Worm (Caenorhabditis elegans) whole organism, early embryonic: ENCODE measurements around the gene ceh-92.
A peak's percentile ranks its signal among the peaks of the same experiment; 100 is the strongest.

Source experiments
- B0310.2 ChIP-seq: sonication (generic microtip); optimal IDR thresholded peaks from 2 replicates; lab custom pipeline; 2016; ENCODE audit warnings: mild to moderate bottlenecking, missing genetic modification characterization, missing compliant biosample characterization
- F13C5.2 ChIP-seq: sonication (generic microtip); optimal IDR thresholded peaks from 2 replicates; lab custom pipeline; 2017; ENCODE audit warnings: mild to moderate bottlenecking, missing genetic modification characterization, inconsistent platforms, missing compliant biosample characterization
- aly-1 ChIP-seq: sonication (generic microtip); optimal IDR thresholded peaks from 2 replicates; lab custom pipeline; 2016; ENCODE audit warnings: missing genetic modification characterization, missing compliant biosample characterization
- ama-1 ChIP-seq: fragments of 150-350 bp; optimal IDR thresholded peaks from 2 replicates; lab custom pipeline; 2014
- ceh-13 ChIP-seq: fragments of 200-800 bp; sonication (Bioruptor generic); optimal IDR thresholded peaks from 2 replicates; lab custom pipeline; 2018; ENCODE audit warnings: mild to moderate bottlenecking, missing genetic modification characterization, missing compliant biosample characterization
- ceh-36 ChIP-seq: sonication (generic microtip); optimal IDR thresholded peaks from 2 replicates; lab custom pipeline; 2016; ENCODE audit warnings: missing genetic modification characterization, inconsistent platforms, missing compliant biosample characterization
- ets-7 ChIP-seq: sonication (generic microtip); optimal IDR thresholded peaks from 2 replicates; lab custom pipeline; 2016; ENCODE audit warnings: missing genotype, missing genetic modification characterization, missing compliant biosample characterization
- flt-1 ChIP-seq: fragments of 200-800 bp; sonication (Bioruptor generic); IDR thresholded peaks from 2 replicates; pipeline ENCODE4 v1.3.6; 2022; ENCODE audit warnings: missing genetic modification characterization, missing compliant biosample characterization
- hmbx-1 ChIP-seq: sonication (generic microtip); optimal IDR thresholded peaks from 2 replicates; lab custom pipeline; 2016; ENCODE audit warnings: mild to moderate bottlenecking, missing genetic modification characterization, missing compliant biosample characterization
- hmg-4 ChIP-seq: fragments of 200-800 bp; sonication (Bioruptor generic); optimal IDR thresholded peaks from 2 replicates; lab custom pipeline; 2018; ENCODE audit warnings: mild to moderate bottlenecking, missing genetic modification characterization, missing compliant biosample characterization
- hnd-1 ChIP-seq: sonication (generic microtip); optimal IDR thresholded peaks from 2 replicates; lab custom pipeline; 2016; ENCODE audit warnings: missing genetic modification characterization, missing compliant biosample characterization
- pes-1 ChIP-seq: fragments of 200-800 bp; sonication (Bioruptor generic); IDR thresholded peaks from 2 replicates; pipeline ENCODE4 v1.3.6; 2022; ENCODE audit warnings: missing genetic modification reagents, missing genetic modification characterization, missing compliant biosample characterization
- scrt-1 ChIP-seq: fragments of 200-800 bp; sonication (Bioruptor generic); IDR thresholded peaks from 2 replicates; pipeline ENCODE4 v1.3.6; 2022; ENCODE audit warnings: missing genetic modification characterization, missing compliant biosample characterization
- sea-1 ChIP-seq: fragments of 200-800 bp; sonication (Bioruptor generic); conservative IDR thresholded peaks from 2 replicates; pipeline ENCODE4 v1.3.6; 2022; ENCODE audit warnings: missing genetic modification characterization, missing compliant biosample characterization
- tbx-11 ChIP-seq: fragments of 200-800 bp; sonication (Bioruptor generic); IDR thresholded peaks from 2 replicates; pipeline ENCODE4 v1.3.6; 2022; ENCODE audit warnings: missing genetic modification characterization, missing compliant biosample characterization
- tbx-37 ChIP-seq: fragments of 200-800 bp; sonication (Bioruptor generic); conservative IDR thresholded peaks from 2 replicates; pipeline ENCODE4 v1.3.6; 2022; ENCODE audit warnings: missing genetic modification reagents, missing genetic modification characterization, missing compliant biosample characterization
- tra-4 ChIP-seq: sonication (generic microtip); optimal IDR thresholded peaks from 2 replicates; lab custom pipeline; 2017; ENCODE audit warnings: missing genetic modification characterization, missing compliant biosample characterization

Gene ceh-92

ce11 chrIII:11559677-11560076, 21.7 kb upstream of the ceh-92 start:
- TF ChIP-seq aly-1 (tag; lab: Kevin White, UChicago) (no peak), B0310.2 (tag; lab: Kevin White, UChicago) (no peak), pes-1 (GFP tag; lab: Robert Waterston, UW) (no peak), ama-1 (lab: Kevin White, UChicago) (no peak), tra-4 (tag; lab: Kevin White, UChicago) (no peak)

- TF ChIP-seq tra-4 (tag; lab: Kevin White, UChicago) (no peak), B0310.2 (tag; lab: Kevin White, UChicago) (no peak), F13C5.2 (tag; lab: Kevin White, UChicago) (no peak), pes-1 (GFP tag; lab: Robert Waterston, UW) (no peak), hmbx-1 (tag; lab: Kevin White, UChicago) (no peak), ets-7 (tag; lab: Kevin White, UChicago) (no peak), hmg-4 (GFP tag; lab: Kevin White, UChicago) (no peak), ceh-13 (GFP tag; lab: Kevin White, UChicago) (no peak), ceh-36 (tag; lab: Kevin White, UChicago) (peak; percentile 74)
These were observed 20.7 kb upstream of the ceh-92 start, which contains the start of gene ztf-29 for ce11 chrIII:11560504-11561202. ztf-29 (plus strand) TSS chrIII:11561152.

- TF ChIP-seq ets-7 (tag; lab: Kevin White, UChicago) (no peak), hmg-4 (GFP tag; lab: Kevin White, UChicago) (no peak), hnd-1 (tag; lab: Kevin White, UChicago) (no peak), ama-1 (lab: Kevin White, UChicago) (no peak), pes-1 (GFP tag; lab: Robert Waterston, UW) (no peak), flt-1 (no peak), tra-4 (tag; lab: Kevin White, UChicago) (no peak)
These were observed 19.8 kb upstream of the ceh-92 start for ce11 chrIII:11561597-11561996.

ce11 chrIII:11563417-11563949, 17.9 kb upstream of the ceh-92 start, which contains the start of gene Y66D12A.11:
Y66D12A.11 (plus strand) TSS chrIII:11563467.
- no peak for TF ChIP-seq hmg-4 (GFP tag; lab: Kevin White, UChicago)
- TF ChIP-seq hnd-1 (tag; lab: Kevin White, UChicago), result no peak
- TF ChIP-seq pes-1 (GFP tag; lab: Robert Waterston, UW), result no peak
- TF ChIP-seq scrt-1, result no peak
- no peak for TF ChIP-seq sea-1 (GFP tag; lab: Robert Waterston, UW)
- no peak for TF ChIP-seq tra-4 (tag; lab: Kevin White, UChicago)

- TF ChIP-seq flt-1 (no peak), F13C5.2 (tag; lab: Kevin White, UChicago) (peak; percentile 43)
These were observed 15.8 kb upstream of the ceh-92 start, which contains the start of gene Y66D12A.10 for ce11 chrIII:11565602-11566001. Y66D12A.10 (plus strand) TSS chrIII:11565874.

ce11 chrIII:11567837-11568236, 13.6 kb upstream of the ceh-92 start, which contains the start of gene psme-3:
psme-3 (plus strand) TSS chrIII:11568137.
- TF ChIP-seq ama-1 (lab: Kevin White, UChicago) (no peak), tbx-11 (GFP tag; lab: Robert Waterston, UW) (no peak), hnd-1 (tag; lab: Kevin White, UChicago) (no peak), ceh-13 (GFP tag; lab: Kevin White, UChicago) (no peak), B0310.2 (tag; lab: Kevin White, UChicago) (no peak), tbx-37 (GFP tag; lab: Robert Waterston, UW) (no peak), ets-7 (tag; lab: Kevin White, UChicago) (no peak), hmg-4 (GFP tag; lab: Kevin White, UChicago) (no peak), ceh-36 (tag; lab: Kevin White, UChicago) (no peak), tra-4 (tag; lab: Kevin White, UChicago) (no peak), pes-1 (GFP tag; lab: Robert Waterston, UW) (no peak), aly-1 (tag; lab: Kevin White, UChicago) (no peak), F13C5.2 (tag; lab: Kevin White, UChicago) (no peak), scrt-1 (no peak)

ce11 chrIII:11573921-11574320, 7.5 kb upstream of the ceh-92 start, which contains the start of gene Y66D12A.8:
Y66D12A.8 (plus strand) TSS chrIII:11574221.
- TF ChIP-seq B0310.2 (tag; lab: Kevin White, UChicago) (no peak), ama-1 (lab: Kevin White, UChicago) (peak; percentile 36), ets-7 (tag; lab: Kevin White, UChicago) (no peak), scrt-1 (no peak), ceh-13 (GFP tag; lab: Kevin White, UChicago) (no peak), F13C5.2 (tag; lab: Kevin White, UChicago) (no peak), tra-4 (tag; lab: Kevin White, UChicago) (no peak)

ce11 chrIII:11579380-11579779, 2.0 kb upstream of the ceh-92 start:
- no peak for TF ChIP-seq flt-1
- TF ChIP-seq tbx-11 (GFP tag; lab: Robert Waterston, UW), result no peak
- no peak for TF ChIP-seq tbx-37 (GFP tag; lab: Robert Waterston, UW)
- no peak for TF ChIP-seq pes-1 (GFP tag; lab: Robert Waterston, UW)
- TF ChIP-seq ama-1 (lab: Kevin White, UChicago), result no peak
- no peak for TF ChIP-seq scrt-1
- no peak for TF ChIP-seq ceh-36 (tag; lab: Kevin White, UChicago)
- TF ChIP-seq ceh-13 (GFP tag; lab: Kevin White, UChicago), result no peak
- TF ChIP-seq tra-4 (tag; lab: Kevin White, UChicago), result no peak
- no peak for TF ChIP-seq hnd-1 (tag; lab: Kevin White, UChicago)
